Worm (Caenorhabditis elegans) whole organism, L4 larva: ENCODE measurements around the gene ZK1236.5.

Source experiments
- T26A8.4 ChIP-seq: fragments of 200-800 bp; sonication (Bioruptor generic); IDR thresholded peaks from 2 replicates; pipeline ENCODE4 v1.3.6; 2022; ENCODE audit warnings: missing genetic modification characterization, missing compliant biosample characterization
- Y105C5A.15 ChIP-seq: fragments of 200-800 bp; sonication (Bioruptor generic); IDR thresholded peaks from 2 replicates; pipeline ENCODE4 v1.3.6; 2022; ENCODE audit warnings: missing genetic modification characterization, missing compliant biosample characterization
- ceh-28 ChIP-seq: fragments of 150-350 bp; optimal IDR thresholded peaks from 2 replicates; lab custom pipeline; 2014; ENCODE audit warnings: missing biosample characterization, missing genetic modification reagents, missing genetic modification characterization
- dmd-9 ChIP-seq: fragments of 200-800 bp; sonication (Bioruptor generic); IDR thresholded peaks from 2 replicates; pipeline ENCODE4 v1.3.6; 2022; ENCODE audit warnings: missing genetic modification reagents, missing genetic modification characterization, missing compliant biosample characterization
- lsy-2 ChIP-seq, 2 experiments: fragments of 150-350 bp in 1 of 2; sonication (generic microtip) in 1 of 2; optimal IDR thresholded peaks; 2 replicates each; lab custom pipeline; 2014 to 2017; ENCODE audit warnings: missing biosample characterization in 2 of 2, missing genetic modification characterization in 2 of 2
- nhr-10 ChIP-seq: fragments of 150-350 bp; optimal IDR thresholded peaks from 2 replicates; lab custom pipeline; 2014; ENCODE audit warnings: missing biosample characterization, missing genetic modification characterization
- nhr-11 ChIP-seq: fragments of 150-350 bp; optimal IDR thresholded peaks from 2 replicates; lab custom pipeline; 2014; ENCODE audit warnings: missing biosample characterization, missing genetic modification characterization
- saeg-2 ChIP-seq: fragments of 200-800 bp; sonication (Bioruptor generic); IDR thresholded peaks from 2 replicates; pipeline ENCODE4 v1.3.6; 2022; ENCODE audit warnings: missing genetic modification reagents, missing genetic modification characterization, missing compliant biosample characterization
- skn-1 ChIP-seq: fragments of 150-350 bp; optimal IDR thresholded peaks from 2 replicates; lab custom pipeline; 2014; ENCODE audit warnings: missing biosample characterization, missing genetic modification characterization
- snpc-4 ChIP-seq: fragments of 150-350 bp; optimal IDR thresholded peaks from 2 replicates; lab custom pipeline; 2014; ENCODE audit warnings: missing biosample characterization, missing genetic modification characterization
- ztf-7 ChIP-seq: fragments of 150-350 bp; optimal IDR thresholded peaks from 2 replicates; lab custom pipeline; 2014; ENCODE audit warnings: missing biosample characterization, missing genetic modification characterization

ce11 chrIII:8444433-8445090 is 12.5 kb upstream of the ZK1236.5 start:
- no peak for TF ChIP-seq lsy-2 (tag; optimal IDR thresholded peaks at IDR 0.05; lab: Kevin White, UChicago)
- TF ChIP-seq dmd-9 (GFP tag; lab: Robert Waterston, UW) = no peak
- no peak for TF ChIP-seq nhr-10
- TF ChIP-seq ceh-28 = no peak
- no peak for TF ChIP-seq saeg-2 (GFP tag; lab: Robert Waterston, UW)
- TF ChIP-seq skn-1 (tag; lab: Kevin White, UChicago) = no peak
- no peak for TF ChIP-seq ztf-7 (tag; lab: Kevin White, UChicago)
- TF ChIP-seq T26A8.4 (GFP tag; lab: Robert Waterston, UW) = no peak
- no peak for TF ChIP-seq snpc-4 (tag; lab: Kevin White, UChicago)
- 0 out of 2 replicates have a peak, but pooled peaks have one; percentile 19 for TF ChIP-seq Y105C5A.15
- no peak for TF ChIP-seq nhr-11 (tag; lab: Kevin White, UChicago)
